Fruit fly (Drosophila melanogaster): ENCODE measurements around the gene Cyp304a1.

The Cyp304a1 gene

dm6 chr3R:13012351-13012750, 48.8 kb downstream of the Cyp304a1 start (continued):
- peak; percentile 69 for TF ChIP-seq CG6808 (GFP tag; optimal IDR thresholded peaks at IDR 0.05)
- peak; percentile 92 for TF ChIP-seq Eip78C (GFP tag)
- TF ChIP-seq Ets96B (tag; optimal IDR thresholded peaks at IDR 0.05), result peak; percentile 63
- TF ChIP-seq topi (GFP tag; optimal IDR thresholded peaks at IDR 0.05), result peak; percentile 66
- TF ChIP-seq pdm3 (GFP tag; optimal IDR thresholded peaks at IDR 0.05), result peak; percentile 78
- peak; percentile 80 for TF ChIP-seq Gug (GFP tag; IDR thresholded peaks at IDR 0.05)
- peak; percentile 76 for TF ChIP-seq Lpt (GFP tag; optimal IDR thresholded peaks at IDR 0.05)
- TF ChIP-seq ss (GFP tag; optimal IDR thresholded peaks at IDR 0.05), result peak; percentile 71 to 75
- TF ChIP-seq CG6792 (GFP tag; optimal IDR thresholded peaks at IDR 0.05), result peak; percentile 77
- TF ChIP-seq Hr38 (GFP tag; optimal IDR thresholded peaks at IDR 0.05), result no peak
- TF ChIP-seq Eip93F (GFP tag; optimal IDR thresholded peaks at IDR 0.05), result no peak
- TF ChIP-seq CG6854 (GFP tag; optimal IDR thresholded peaks at IDR 0.05), result peak; percentile 26
- TF ChIP-seq Blimp-1 (GFP tag; optimal IDR thresholded peaks at IDR 0.05), result peak; percentile 57
- TF ChIP-seq CG4318 (GFP tag; optimal IDR thresholded peaks at IDR 0.05), result no peak
- peak; percentile 77 for TF ChIP-seq dac (GFP tag; optimal IDR thresholded peaks at IDR 0.05)
- TF ChIP-seq svp (GFP tag), result peak; percentile 87
- peak; percentile 75 for TF ChIP-seq Hr39 (GFP tag; optimal IDR thresholded peaks at IDR 0.05)
- peak; percentile 48 for TF ChIP-seq dsx (GFP tag; optimal IDR thresholded peaks at IDR 0.05; ENCODE audit: poor library complexity, severe bottlenecking)
- TF ChIP-seq esn (GFP tag; optimal IDR thresholded peaks at IDR 0.05), result peak; percentile 81
- TF ChIP-seq CG10669 (GFP tag; optimal IDR thresholded peaks at IDR 0.05), result peak; percentile 67
- peak; percentile 73 for TF ChIP-seq acj6 (GFP tag; optimal IDR thresholded peaks at IDR 0.05)
- TF ChIP-seq Hr4 (GFP tag; optimal IDR thresholded peaks at IDR 0.05), result peak; percentile 74
- TF ChIP-seq Ets21C (GFP tag; optimal IDR thresholded peaks at IDR 0.05), result peak; percentile 67
- peak; percentile 77 for TF ChIP-seq OdsH (GFP tag; optimal IDR thresholded peaks at IDR 0.05)

- no peak for TF ChIP-seq vri (GFP tag; optimal IDR thresholded peaks at IDR 0.05)
- TF ChIP-seq CG9139 (GFP tag; optimal IDR thresholded peaks at IDR 0.05), result no peak
- no peak for TF ChIP-seq CG34406 (GFP tag; optimal IDR thresholded peaks at IDR 0.05)
- no peak for TF ChIP-seq esn (GFP tag; optimal IDR thresholded peaks at IDR 0.05)
- no peak for TF ChIP-seq CG10669 (GFP tag; optimal IDR thresholded peaks at IDR 0.05)
- no peak for TF ChIP-seq CG3032 (tag; optimal IDR thresholded peaks at IDR 0.05)
- no peak for TF ChIP-seq eg (GFP tag; IDR thresholded peaks at IDR 0.05)
- TF ChIP-seq CG6163 (GFP tag; IDR thresholded peaks at IDR 0.05), result peak; percentile 59
Measured at dm6 chr3R:13012990-13013389, 49.4 kb downstream of the Cyp304a1 start.

DNA sequence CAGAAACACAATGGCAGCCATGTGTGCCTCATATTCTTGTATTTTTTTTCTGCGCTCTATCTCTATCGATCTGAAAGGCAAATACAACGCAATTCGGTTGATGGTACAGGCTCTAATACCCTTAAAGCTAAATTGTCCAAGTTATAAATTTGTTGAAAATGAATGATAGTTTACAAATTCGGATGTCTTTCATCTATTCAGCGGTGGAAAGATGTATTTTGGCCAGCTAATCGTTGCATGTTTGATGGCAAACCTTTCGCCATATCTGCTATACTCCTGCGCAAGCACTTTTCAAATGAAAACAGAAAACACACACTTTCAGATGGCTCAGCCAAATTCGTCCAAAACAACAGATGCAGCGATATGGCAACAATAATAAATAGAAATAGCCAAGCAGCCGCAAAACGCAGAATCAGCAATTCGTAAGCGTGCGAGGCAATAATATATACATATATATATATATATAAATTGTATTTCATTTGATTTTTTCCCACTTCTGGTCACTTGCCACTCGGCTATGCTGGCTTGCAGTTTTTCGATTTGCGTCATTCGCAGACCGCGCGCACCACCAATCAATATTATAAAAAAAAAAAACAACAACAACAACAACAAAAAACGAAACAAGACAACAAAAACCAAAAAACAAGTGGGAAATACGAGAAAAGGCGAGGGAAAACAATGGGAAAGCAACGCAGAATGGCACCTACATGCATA, 50.7 kb downstream of the Cyp304a1 start:
- TF ChIP-seq CG7368 (GFP tag; optimal IDR thresholded peaks at IDR 0.05) (no peak), eg (GFP tag; IDR thresholded peaks at IDR 0.05) (peak; percentile 54), CG11294 (GFP tag; IDR thresholded peaks at IDR 0.05) (peak; percentile 45; the same call in 1 of the 2 replicates), CG6163 (GFP tag; IDR thresholded peaks at IDR 0.05) (peak; percentile 41; the same call in 2 of the 3 replicates), CG10631 (GFP tag; optimal IDR thresholded peaks at IDR 0.05) (no peak), CG8119 (GFP tag; IDR thresholded peaks at IDR 0.05) (0 out of 3 replicates have a peak, but pooled peaks have one; percentile 18), esn (GFP tag; optimal IDR thresholded peaks at IDR 0.05) (no peak), CG11762 (GFP tag; optimal IDR thresholded peaks at IDR 0.05; ENCODE audit: insufficient read depth) (no peak), fkh (GFP tag; optimal IDR thresholded peaks at IDR 0.05) (no peak), fd59A (GFP tag; optimal IDR thresholded peaks at IDR 0.05) (no peak), Hr39 (GFP tag; optimal IDR thresholded peaks at IDR 0.05) (no peak), Sox15 (GFP tag; optimal IDR thresholded peaks at IDR 0.05) (no peak), OdsH (GFP tag; optimal IDR thresholded peaks at IDR 0.05) (no peak), CG11902 (GFP tag; optimal IDR thresholded peaks at IDR 0.05) (no peak), CG34406 (GFP tag; optimal IDR thresholded peaks at IDR 0.05) (no peak), cyc (GFP tag; optimal IDR thresholded peaks at IDR 0.05) (no peak), dac (GFP tag; optimal IDR thresholded peaks at IDR 0.05) (no peak), Sox14 (GFP tag; optimal IDR thresholded peaks at IDR 0.05) (no peak), CG3919 (GFP tag; optimal IDR thresholded peaks at IDR 0.05) (no peak), CG9139 (GFP tag; optimal IDR thresholded peaks at IDR 0.05) (no peak), Hr4 (GFP tag; optimal IDR thresholded peaks at IDR 0.05) (peak; percentile 43), CG15336 (GFP tag; IDR thresholded peaks at IDR 0.05) (peak; percentile 51), CG16779 (tag; optimal IDR thresholded peaks at IDR 0.05) (no peak), Blimp-1 (GFP tag; optimal IDR thresholded peaks at IDR 0.05) (no peak), CG31627 (GFP tag; optimal IDR thresholded peaks at IDR 0.05) (no peak), CG3032 (tag; optimal IDR thresholded peaks at IDR 0.05) (no peak), CG32006 (GFP tag; optimal IDR thresholded peaks at IDR 0.05) (peak; percentile 55)

Data from whole organism, prepupa.